Worm (Caenorhabditis elegans): Measurements from ENCODE around the gene vit-6.

vit-6 gene

DNA sequence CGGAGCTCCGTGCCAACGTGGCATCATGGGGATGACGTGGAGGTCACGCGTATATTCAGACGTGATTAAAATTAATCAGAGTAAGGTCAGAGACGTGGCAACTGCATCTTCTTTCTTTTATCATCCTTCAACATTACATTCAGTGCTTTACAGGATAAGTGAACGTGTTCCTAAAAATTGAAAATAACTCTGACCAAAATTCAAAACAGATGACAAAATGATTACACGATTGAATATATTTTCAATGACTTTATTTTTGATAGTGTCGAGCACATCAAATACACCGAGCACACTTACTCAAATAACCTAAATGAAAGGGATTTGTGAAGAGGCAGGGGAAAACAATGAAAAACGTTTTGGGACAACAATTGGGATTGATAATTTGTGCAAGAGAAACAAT, 25.4 kb downstream of the vit-6 start, which contains the start of gene K07H8.9 (continued):
- TF ChIP-seq hrde-1 (tag; optimal IDR thresholded peaks at IDR 0.05; ENCODE audit: borderline replicate concordance): peak; percentile 91
- TF ChIP-seq B0336.3 (GFP tag; IDR thresholded peaks at IDR 0.05): peak; percentile 33; the same call in 1 of the 2 replicates
- peak; percentile 40 for TF ChIP-seq tlf-1 (GFP tag; optimal IDR thresholded peaks at IDR 0.05)

ce11 chrIV:8287287-8287686, 26.3 kb downstream of the vit-6 start:
- TF ChIP-seq lin-26 (GFP tag; IDR thresholded peaks at IDR 0.05) (0 out of 2 replicates have a peak, but pooled peaks have one; percentile 52), F49E8.2 (tag; optimal IDR thresholded peaks at IDR 0.05; ENCODE audit: insufficient read depth) (no peak)

ce11 chrIV:8289105-8289504, 28.1 kb downstream of the vit-6 start:
- TF ChIP-seq egrh-3 (GFP tag; IDR thresholded peaks at IDR 0.05) (peak; percentile 75; the same call in 1 of the 2 replicates), die-1 (tag; optimal IDR thresholded peaks at IDR 0.05) (peak; percentile 29), hsf-1 (GFP tag; IDR thresholded peaks at IDR 0.05) (no peak), sea-2 (GFP tag; IDR thresholded peaks at IDR 0.05) (no peak), F37B4.10 (GFP tag; IDR thresholded peaks at IDR 0.05) (0 out of 2 replicates have a peak, but pooled peaks have one; percentile 50), egl-18 (GFP tag; IDR thresholded peaks at IDR 0.05) (no peak), zfh-2 (GFP tag; conservative IDR thresholded peaks at IDR 0.05) (peak; percentile 73), Y95B8A.8 (GFP tag; IDR thresholded peaks at IDR 0.05) (no peak), ccch-3 (GFP tag; optimal IDR thresholded peaks at IDR 0.05) (no peak), madf-3 (GFP tag; IDR thresholded peaks at IDR 0.05) (no peak), K11D2.4 (GFP tag; IDR thresholded peaks at IDR 0.05) (no peak)

DNA sequence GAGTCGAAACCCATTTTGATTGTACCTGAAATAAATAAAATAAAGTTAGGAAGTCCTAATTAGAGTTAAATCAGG, 28.4 kb downstream of the vit-6 start, which contains the start of gene nucl-1:
Gene nucl-1 (minus strand): TSS at position 26 of the 75 bp plus-strand sequence.
- no peak for TF ChIP-seq nfyb-1 (GFP tag; IDR thresholded peaks at IDR 0.05)
- no peak for TF ChIP-seq T07F8.4 (tag; optimal IDR thresholded peaks at IDR 0.05)
- no peak for TF ChIP-seq F49E8.2 (tag; optimal IDR thresholded peaks at IDR 0.05; ENCODE audit: insufficient read depth)
- no peak for TF ChIP-seq snpc-1.3 (tag; optimal IDR thresholded peaks at IDR 0.05; ENCODE audit: insufficient read depth)
- TF ChIP-seq athp-1 (tag; optimal IDR thresholded peaks at IDR 0.05): no peak
- TF ChIP-seq ceh-27 (GFP tag; optimal IDR thresholded peaks at IDR 0.05): no peak
- TF ChIP-seq Y95B8A.8 (GFP tag; IDR thresholded peaks at IDR 0.05): no peak
- TF ChIP-seq cebp-2 (GFP tag; IDR thresholded peaks at IDR 0.05): no peak
- no peak for TF ChIP-seq ama-1 (optimal IDR thresholded peaks at IDR 0.05)
- TF ChIP-seq ama-1 (GFP tag; optimal IDR thresholded peaks at IDR 0.05): no peak
- TF ChIP-seq B0019.2 (GFP tag; conservative IDR thresholded peaks at IDR 0.05): no peak
- no peak for TF ChIP-seq ceh-58 (GFP tag; IDR thresholded peaks at IDR 0.05)
- no peak for TF ChIP-seq unc-130 (GFP tag; optimal IDR thresholded peaks at IDR 0.05)
- no peak for TF ChIP-seq F39B2.1 (GFP tag; IDR thresholded peaks at IDR 0.05)
- TF ChIP-seq lir-1 (GFP tag; conservative IDR thresholded peaks at IDR 0.05): no peak
- no peak for TF ChIP-seq tlf-1 (GFP tag; optimal IDR thresholded peaks at IDR 0.05)
- no peak for TF ChIP-seq dpff-1 (tag; optimal IDR thresholded peaks at IDR 0.05)
- TF ChIP-seq gei-17 (GFP tag; optimal IDR thresholded peaks at IDR 0.05): no peak
- TF ChIP-seq tbp1 (GFP tag; optimal IDR thresholded peaks at IDR 0.05): no peak

ce11 chrIV:8289580-8290323, 28.8 kb downstream of the vit-6 start, which contains the start of gene daf-31:
daf-31 (plus strand) TSS chrIV:8290273.
- TF ChIP-seq tbp1 (GFP tag; optimal IDR thresholded peaks at IDR 0.05) (peak; percentile 24), B0261.1 (tag; optimal IDR thresholded peaks at IDR 0.05) (no peak), F57C9.4 (tag; optimal IDR thresholded peaks at IDR 0.05) (no peak), athp-1 (tag; optimal IDR thresholded peaks at IDR 0.05) (no peak), lin-35 (GFP tag; optimal IDR thresholded peaks at IDR 0.05) (no peak), cebp-1 (GFP tag; IDR thresholded peaks at IDR 0.05) (no peak), cebp-1 (tag; optimal IDR thresholded peaks at IDR 0.05) (no peak), F57A8.1 (GFP tag; optimal IDR thresholded peaks at IDR 0.05) (no peak), ekl-4 (GFP tag; IDR thresholded peaks at IDR 0.05) (no peak), dpl-1 (GFP tag; optimal IDR thresholded peaks at IDR 0.05) (peak; percentile 67), B0035.1 (tag; optimal IDR thresholded peaks at IDR 0.05) (no peak), madf-3 (GFP tag; IDR thresholded peaks at IDR 0.05) (no peak), lag-1 (GFP tag; IDR thresholded peaks at IDR 0.05) (no peak), pha-4 (tag; optimal IDR thresholded peaks at IDR 0.05) (no peak), tbx-9 (tag; optimal IDR thresholded peaks at IDR 0.05; ENCODE audit: borderline replicate concordance) (no peak), sea-2 (GFP tag; IDR thresholded peaks at IDR 0.05) (no peak)

Measured in whole organism, young adult.